Worm (Caenorhabditis elegans) whole organism, L1 larva: ENCODE measurements around the gene T01E8.8.

Experiments
- lin-13 ChIP-seq: fragments of 150-350 bp; optimal IDR thresholded peaks from 2 replicates; lab custom pipeline; 2014; ENCODE audit warnings: missing biosample characterization, missing genetic modification reagents, missing genetic modification characterization
- lin-14 ChIP-seq: fragments of 200-800 bp; sonication (Bioruptor generic); optimal IDR thresholded peaks from 2 replicates; lab custom pipeline; 2018; ENCODE audit warnings: mild to moderate bottlenecking, missing genetic modification characterization, moderate library complexity, missing compliant biosample characterization
- lsy-2 ChIP-seq, 2 experiments: fragments of 150-350 bp; optimal IDR thresholded peaks; 2 replicates each; lab custom pipeline; 2014; ENCODE audit warnings: missing biosample characterization in 2 of 2, missing genetic modification characterization in 2 of 2
- nhr-20 ChIP-seq: sonication (generic microtip); optimal IDR thresholded peaks from 2 replicates; lab custom pipeline; 2016; ENCODE audit warnings: mild to moderate bottlenecking, missing genetic modification characterization, missing compliant biosample characterization
- nhr-77 ChIP-seq: fragments of 150-350 bp; optimal IDR thresholded peaks from 2 replicates; lab custom pipeline; 2014; ENCODE audit warnings: missing biosample characterization, missing genetic modification characterization

- TF ChIP-seq nhr-20, result no peak
- TF ChIP-seq lsy-2 (tag; optimal IDR thresholded peaks at IDR 0.05; lab: Kevin White, UChicago), result no peak
- no peak for TF ChIP-seq lin-13 (GFP tag; lab: Kevin White, UChicago)
- no peak for TF ChIP-seq lin-14 (GFP tag; lab: Kevin White, UChicago)
- TF ChIP-seq nhr-77 (tag; lab: Kevin White, UChicago), result no peak
These were observed 41.7 kb upstream of the T01E8.8 start, which contains the start of gene cdc-25.4 for ce11 chrII:10189369-10189768.
